Worm (Caenorhabditis elegans) whole organism, mixed stage, embryonic: Measurements from ENCODE around the gene fbxa-29.
"Not testable (repeated sequence)": the region's sequence is repeated elsewhere in the genome, so short reads cannot be mapped to it uniquely, and the experiment has no call there.

Experiments
- ceh-43 ChIP-seq: fragments of 200-800 bp; sonication (Bioruptor generic); optimal IDR thresholded peaks from 2 replicates; lab custom pipeline; 2018; ENCODE audit warnings: mild to moderate bottlenecking, missing genetic modification characterization, moderate library complexity, missing compliant biosample characterization
- ces-1 ChIP-seq: fragments of 150-350 bp; optimal IDR thresholded peaks from 2 replicates; lab custom pipeline; 2014; ENCODE audit warnings: missing biosample characterization, missing genetic modification reagents, missing genetic modification characterization
- lsy-2 ChIP-seq: fragments of 150-350 bp; optimal IDR thresholded peaks from 2 replicates; lab custom pipeline; 2014; ENCODE audit warnings: missing biosample characterization, missing genetic modification characterization
- mab-5 ChIP-seq: fragments of 150-350 bp; optimal IDR thresholded peaks from 2 replicates; lab custom pipeline; 2014; ENCODE audit warnings: missing biosample characterization, missing genetic modification characterization
- mep-1 ChIP-seq: fragments of 150-350 bp; optimal IDR thresholded peaks from 2 replicates; lab custom pipeline; 2017; ENCODE audit warnings: missing biosample characterization, missing genetic modification reagents, missing genetic modification characterization, inconsistent platforms
- nhr-2 ChIP-seq: fragments of 150-350 bp; optimal IDR thresholded peaks from 2 replicates; lab custom pipeline; 2014; ENCODE audit warnings: missing biosample characterization, missing genetic modification characterization
- nhr-237 ChIP-seq: fragments of 150-350 bp; optimal IDR thresholded peaks from 2 replicates; lab custom pipeline; 2014; ENCODE audit warnings: missing biosample characterization, missing genetic modification characterization
- unc-62 ChIP-seq: fragments of 150-350 bp; optimal IDR thresholded peaks from 2 replicates; lab custom pipeline; 2014; ENCODE audit warnings: missing biosample characterization, missing genetic modification reagents, missing genetic modification characterization

DNA sequence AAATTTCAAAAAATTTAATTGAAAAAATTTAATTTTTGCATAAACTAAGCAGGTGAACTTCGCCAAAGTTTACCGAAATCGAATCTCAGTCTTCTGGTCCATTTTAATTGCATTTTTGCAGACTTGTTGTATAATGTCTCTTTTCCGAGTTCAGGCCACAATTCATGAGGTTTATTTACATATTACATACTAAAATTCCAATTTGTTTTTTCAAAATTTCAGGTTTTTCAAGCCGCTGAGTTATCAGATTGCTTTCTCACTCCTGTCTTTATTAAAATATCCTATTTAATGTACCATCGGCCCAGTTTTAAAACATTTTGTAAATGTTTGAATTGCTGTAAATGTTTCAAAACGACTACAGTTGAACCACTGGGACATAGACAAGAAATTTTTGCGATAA is 17.0 kb downstream of the fbxa-29 start, which contains the start of gene fbxa-208:
- TF ChIP-seq nhr-237 (tag; lab: Kevin White, UChicago); ces-1 (GFP tag; lab: Kevin White, UChicago); mab-5 (tag; lab: Kevin White, UChicago); unc-62 (GFP tag; lab: Kevin White, UChicago); ceh-43 (GFP tag; lab: Kevin White, UChicago); lsy-2 (tag; lab: Kevin White, UChicago); nhr-2 (tag; lab: Kevin White, UChicago); mep-1 (tag; lab: Kevin White, UChicago): not testable (repeated sequence)
